Fruit fly (Drosophila melanogaster) whole organism, wandering third instar larva: ENCODE measurements around the gene CG10352.

ENCODE experiments used
- CG32264 ChIP-seq: fragments of 200-800 bp; sonication (Bioruptor generic); optimal IDR thresholded peaks from 2 replicates; lab custom pipeline; 2016; ENCODE audit warnings: missing biosample characterization, missing genetic modification characterization
- CG9705 ChIP-seq: fragments of 200-800 bp; sonication (Bioruptor generic); optimal IDR thresholded peaks from 2 replicates; lab custom pipeline; 2018; ENCODE audit warnings: missing biosample characterization, mild to moderate bottlenecking, missing genetic modification characterization
- CrebA ChIP-seq: fragments of 200-800 bp; sonication (Bioruptor generic); optimal IDR thresholded peaks from 2 replicates; lab custom pipeline; 2016; ENCODE audit warnings: missing biosample characterization, mild to moderate bottlenecking, missing genetic modification characterization, borderline replicate concordance
- Dfd ChIP-seq: fragments of >200 bp; optimal IDR thresholded peaks from 2 replicates; lab custom pipeline; 2017; ENCODE audit warnings: missing biosample characterization, missing genetic modification characterization
- Dif ChIP-seq: fragments of 200-275, 200-300 bp; sonication (Bioruptor generic); optimal IDR thresholded peaks from 2 replicates; lab custom pipeline; 2018; ENCODE audit warnings: missing biosample characterization, missing genetic modification characterization; ENCODE audit not compliant: partially characterized antibody
- GATAd ChIP-seq: sonication (Bioruptor generic); optimal IDR thresholded peaks from 2 replicates; lab custom pipeline; 2016; ENCODE audit warnings: missing biosample characterization, missing genetic modification characterization
- HLH106 ChIP-seq: fragments of 200-800 bp; optimal IDR thresholded peaks from 3 replicates; lab custom pipeline; 2019; ENCODE audit warnings: missing biosample characterization, mild to moderate bottlenecking, missing genetic modification characterization, moderate library complexity
- Hnf4 ChIP-seq: fragments of 200-800 bp; sonication (Bioruptor generic); optimal IDR thresholded peaks from 2 replicates; lab custom pipeline; 2016; ENCODE audit warnings: missing biosample characterization, mild to moderate bottlenecking, missing genetic modification characterization
- Hr78 ChIP-seq: fragments of >200 bp; optimal IDR thresholded peaks from 2 replicates; lab custom pipeline; 2017; ENCODE audit warnings: missing biosample characterization, missing genetic modification characterization
- Hr83 ChIP-seq: fragments of 200-300 bp; sonication (Bioruptor generic); optimal IDR thresholded peaks from 2 replicates; lab custom pipeline; 2016; ENCODE audit warnings: missing biosample characterization, mild to moderate bottlenecking, missing genetic modification characterization, moderate library complexity; ENCODE audit not compliant: poor library complexity, severe bottlenecking
- Mio ChIP-seq: sonication (Bioruptor generic); optimal IDR thresholded peaks from 2 replicates; lab custom pipeline; 2016; ENCODE audit warnings: missing biosample characterization, missing genetic modification characterization
- N ChIP-seq: fragments of >200 bp; optimal IDR thresholded peaks from 2 replicates; lab custom pipeline; 2018; ENCODE audit warnings: missing biosample characterization, missing external identifiers, missing genetic modification characterization
- OdsH ChIP-seq: fragments of 200-800 bp; sonication (Bioruptor generic); optimal IDR thresholded peaks from 2 replicates; lab custom pipeline; 2016; ENCODE audit warnings: missing biosample characterization, mild to moderate bottlenecking, missing genetic modification characterization
- Rel ChIP-seq, 2 experiments: fragments of 200-800 bp; sonication (Bioruptor generic) in 1 of 2; optimal IDR thresholded peaks; 2 replicates in 1 of 2; 3 replicates in 1 of 2; lab custom pipeline; 2016 to 2019; ENCODE audit warnings: mild to moderate bottlenecking in 2 of 2, missing biosample characterization in 2 of 2, missing genetic modification characterization in 2 of 2, moderate library complexity in 1 of 2
- br ChIP-seq: fragments of 200-800 bp; sonication (Bioruptor generic); optimal IDR thresholded peaks from 2 replicates; lab custom pipeline; 2016; ENCODE audit warnings: missing biosample characterization, missing genetic modification characterization
- brk ChIP-seq: fragments of 200-800 bp; sonication (Bioruptor generic); optimal IDR thresholded peaks from 2 replicates; lab custom pipeline; 2016; ENCODE audit warnings: missing biosample characterization, mild to moderate bottlenecking, missing genetic modification characterization
- dl ChIP-seq, 2 experiments: fragments of 175-275, 200-275 bp in 1 of 2; fragments of 200-275 bp in 1 of 2; sonication (Bioruptor generic); optimal IDR thresholded peaks; lab custom pipeline; 2018; ENCODE audit warnings: mild to moderate bottlenecking in 2 of 2, missing biosample characterization in 2 of 2, missing genetic modification characterization in 2 of 2, moderate library complexity in 2 of 2; ENCODE audit not compliant: partially characterized antibody in 2 of 2, insufficient read depth in 1 of 2
- dmrt93B ChIP-seq: fragments of 200-800 bp; sonication (Bioruptor generic); optimal IDR thresholded peaks from 2 replicates; lab custom pipeline; 2018; ENCODE audit warnings: missing biosample characterization, mild to moderate bottlenecking, missing genetic modification characterization
- dsf ChIP-seq: sonication (Bioruptor generic); optimal IDR thresholded peaks from 2 replicates; lab custom pipeline; 2016; ENCODE audit warnings: missing biosample characterization, missing genetic modification characterization, borderline replicate concordance
- ey ChIP-seq: fragments of 200-800 bp; sonication (Bioruptor generic); optimal IDR thresholded peaks from 2 replicates; lab custom pipeline; 2016; ENCODE audit warnings: missing biosample characterization, missing genetic modification characterization
- foxo ChIP-seq, 2 experiments: fragments of 200-800 bp; sonication (Bioruptor generic); optimal IDR thresholded peaks; 2 replicates in 1 of 2; 3 replicates in 1 of 2; lab custom pipeline; 2016 to 2017; ENCODE audit warnings: missing biosample characterization in 2 of 2, missing genetic modification characterization in 2 of 2
- fru ChIP-seq: fragments of 200-800 bp; sonication (Bioruptor generic); optimal IDR thresholded peaks from 3 replicates; lab custom pipeline; 2016; ENCODE audit warnings: missing biosample characterization, mild to moderate bottlenecking, missing genetic modification characterization
- h ChIP-seq: fragments of 200-800 bp; sonication (Bioruptor generic); optimal IDR thresholded peaks from 3 replicates; lab custom pipeline; 2016; ENCODE audit warnings: missing biosample characterization, mild to moderate bottlenecking, missing genetic modification characterization
- jim ChIP-seq: fragments of 175-275, 200-325 bp; sonication (Bioruptor generic); optimal IDR thresholded peaks from 2 replicates; lab custom pipeline; 2016; ENCODE audit warnings: missing biosample characterization, mild to moderate bottlenecking, missing genetic modification characterization
- lola ChIP-seq: fragments of >200 bp; optimal IDR thresholded peaks from 2 replicates; lab custom pipeline; 2017; ENCODE audit warnings: missing biosample characterization, missing genetic modification characterization
- pan ChIP-seq: fragments of >200 bp; optimal IDR thresholded peaks from 2 replicates; lab custom pipeline; 2017
- psq ChIP-seq: fragments of 200-800 bp; sonication (Bioruptor generic); optimal IDR thresholded peaks from 3 replicates; lab custom pipeline; 2017; ENCODE audit warnings: missing biosample characterization, mild to moderate bottlenecking, missing genetic modification characterization, moderate library complexity
- rgr ChIP-seq: fragments of 200-800 bp; sonication (Bioruptor generic); optimal IDR thresholded peaks from 3 replicates; lab custom pipeline; 2016; ENCODE audit warnings: missing biosample characterization, mild to moderate bottlenecking, missing genetic modification characterization
- sage ChIP-seq: fragments of 200-800 bp; sonication (Bioruptor generic); optimal IDR thresholded peaks from 2 replicates; lab custom pipeline; 2016; ENCODE audit warnings: missing biosample characterization, mild to moderate bottlenecking, missing genetic modification characterization
- sv ChIP-seq: fragments of 200-800 bp; sonication (Bioruptor generic); optimal IDR thresholded peaks from 3 replicates; lab custom pipeline; 2016; ENCODE audit warnings: missing biosample characterization, missing genetic modification characterization
- tai ChIP-seq: sonication (Bioruptor generic); optimal IDR thresholded peaks from 2 replicates; lab custom pipeline; 2016; ENCODE audit warnings: missing biosample characterization, missing genetic modification characterization
- usp ChIP-seq: fragments of >200 bp; optimal IDR thresholded peaks from 2 replicates; lab custom pipeline; 2017; ENCODE audit warnings: missing biosample characterization, missing genetic modification characterization
- woc ChIP-seq: sonication (Bioruptor generic); optimal IDR thresholded peaks from 2 replicates; lab custom pipeline; 2016; ENCODE audit warnings: missing biosample characterization, mild to moderate bottlenecking, missing genetic modification characterization

CG10352 gene

DNA sequence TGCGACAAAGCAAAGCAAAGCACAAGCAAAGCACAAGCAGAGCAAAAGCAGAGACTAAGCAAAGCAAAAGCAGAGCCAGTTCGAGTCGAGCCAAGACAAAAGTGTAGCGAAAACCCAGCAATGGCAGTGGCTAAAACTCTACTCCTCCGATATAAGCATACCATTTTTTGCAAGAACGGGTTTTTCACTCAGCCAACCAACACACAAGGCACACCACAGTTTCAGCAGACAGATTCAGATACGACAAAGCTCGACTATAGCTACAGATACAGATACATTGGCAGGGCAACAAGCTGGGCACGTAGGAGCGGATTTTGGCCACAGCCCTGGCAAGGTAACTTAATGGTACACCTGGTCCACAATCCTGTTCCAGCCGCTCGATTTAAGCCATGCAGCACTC is 36.6 kb upstream of the CG10352 start:
- TF ChIP-seq Hnf4 (GFP tag; lab: Kevin White, UChicago) (no peak), woc (peak; percentile 21)
- TF ChIP-seq, all 38 proteins: peak for 1

dm6 chrX:11906818-11907281 is 29.9 kb upstream of the CG10352 start, which contains the start of gene CG43156:
Gene CG43156 (minus strand): TSS chrX:11906868.
- TF ChIP-seq Rel (GFP tag; optimal IDR thresholded peaks at IDR 0.05; lab: Kevin White, UChicago) (no peak), Rel (tag; optimal IDR thresholded peaks at IDR 0.05; lab: Kevin White, UChicago) (no peak), Dfd (GFP tag; lab: Kevin White, UChicago) (no peak), h (GFP tag; lab: Kevin White, UChicago) (no peak), CG9705 (GFP tag; lab: Kevin White, UChicago) (no peak)

- TF ChIP-seq h (GFP tag; lab: Kevin White, UChicago) (no peak), fru (GFP tag; lab: Kevin White, UChicago) (peak; percentile 83), woc (no peak), ey (peak; percentile 6), Rel (GFP tag; optimal IDR thresholded peaks at IDR 0.05; lab: Kevin White, UChicago) (no peak), Rel (tag; optimal IDR thresholded peaks at IDR 0.05; lab: Kevin White, UChicago) (no peak)
Observed at dm6 chrX:11905144-11905543, 28.2 kb upstream of the CG10352 start, which contains the start of gene Upf1. Gene Upf1 (minus strand): TSS chrX:11905371.

- TF ChIP-seq psq (GFP tag; lab: Kevin White, UChicago) (no peak), Dfd (GFP tag; lab: Kevin White, UChicago) (peak; percentile 77), HLH106 (tag; lab: Kevin White, UChicago) (no peak), sage (GFP tag; lab: Kevin White, UChicago) (no peak)
Observed at dm6 chrX:11895141-11895540, 18.2 kb upstream of the CG10352 start.

- TF ChIP-seq Hr83 (GFP tag; lab: Kevin White, UChicago) (no peak), pan (lab: Kevin White, UChicago) (no peak), CG32264 (GFP tag; lab: Kevin White, UChicago) (no peak), ey (no peak), CG9705 (GFP tag; lab: Kevin White, UChicago) (no peak), sv (GFP tag; lab: Kevin White, UChicago) (no peak), Dif (GFP tag; lab: Kevin White, UChicago) (no peak), jim (GFP tag; lab: Kevin White, UChicago) (no peak), foxo (GFP tag; optimal IDR thresholded peaks at IDR 0.05; lab: Kevin White, UChicago) (no peak), Rel (GFP tag; optimal IDR thresholded peaks at IDR 0.05; lab: Kevin White, UChicago) (no peak), Rel (tag; optimal IDR thresholded peaks at IDR 0.05; lab: Kevin White, UChicago) (no peak), dmrt93B (no peak), Dfd (GFP tag; lab: Kevin White, UChicago) (no peak), OdsH (no peak), woc (no peak), dsf (no peak), N (GFP tag; lab: Kevin White, UChicago) (no peak), brk (no peak), rgr (GFP tag; lab: Kevin White, UChicago) (no peak)
Observed at dm6 chrX:11894198-11894597, 17.2 kb upstream of the CG10352 start.

- TF ChIP-seq woc (no peak), N (GFP tag; lab: Kevin White, UChicago) (no peak), pan (lab: Kevin White, UChicago) (no peak), lola (GFP tag; lab: Kevin White, UChicago) (no peak), tai (GFP tag; lab: Kevin White, UChicago) (no peak)
Observed at dm6 chrX:11893643-11894042, 16.7 kb upstream of the CG10352 start, which contains the start of gene wisp. Gene wisp (plus strand): TSS chrX:11893943.

DNA sequence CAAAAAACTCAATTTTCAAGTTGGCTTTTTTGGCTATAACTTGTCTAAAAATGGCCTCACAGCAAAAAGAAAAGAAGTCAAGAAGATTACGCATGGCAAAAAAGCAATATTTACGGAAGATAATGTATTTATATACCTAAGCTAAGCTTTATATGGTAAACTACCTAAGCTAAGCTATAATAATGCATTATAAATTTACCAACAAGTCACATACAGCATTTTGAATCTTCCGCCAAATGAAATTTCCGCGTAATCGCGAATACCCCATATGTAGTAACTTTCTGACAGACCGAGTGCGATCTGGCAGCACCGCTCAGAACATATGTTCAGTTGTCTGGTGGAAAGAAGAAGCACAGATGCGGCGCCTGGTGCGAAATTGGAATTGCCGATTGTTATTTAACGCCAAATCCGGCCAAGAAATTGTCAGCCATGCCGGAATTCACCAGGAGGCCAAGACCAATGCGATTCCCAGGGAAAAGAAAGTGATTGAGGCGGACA is 14.8 kb upstream of the CG10352 start, which contains the start of gene sicily:
Gene sicily (plus strand): TSS at position 51 of the 498 bp plus-strand sequence.
- TF ChIP-seq Hr78 (no peak), woc (no peak), Hr83 (GFP tag; lab: Kevin White, UChicago) (no peak), dl (GFP tag; optimal IDR thresholded peaks at IDR 0.05; lab: Kevin White, UChicago; ENCODE audit: insufficient read depth in 1 of 2, partially characterized antibody in 2 of 2) (no peak), jim (GFP tag; lab: Kevin White, UChicago) (no peak), usp (GFP tag; lab: Kevin White, UChicago) (no peak), sage (GFP tag; lab: Kevin White, UChicago) (no peak), dmrt93B (no peak), Mio (no peak), CG32264 (GFP tag; lab: Kevin White, UChicago) (no peak), CrebA (no peak), Dif (GFP tag; lab: Kevin White, UChicago) (no peak), GATAd (no peak), ey (no peak), HLH106 (tag; lab: Kevin White, UChicago) (no peak), brk (no peak), Hnf4 (GFP tag; lab: Kevin White, UChicago) (no peak), br (GFP tag; lab: Kevin White, UChicago) (no peak)
